Worm (Caenorhabditis elegans) whole organism, late embryonic: ENCODE results near the gene srh-76.

Source experiments
- C08G9.2 ChIP-seq: sonication (generic microtip); optimal IDR thresholded peaks from 2 replicates; lab custom pipeline; 2016; ENCODE audit warnings: mild to moderate bottlenecking, missing genetic modification characterization, moderate library complexity, missing compliant biosample characterization
- C38D4.7 ChIP-seq: fragments of 200-800 bp; sonication (Bioruptor generic); optimal IDR thresholded peaks from 2 replicates; lab custom pipeline; 2018; ENCODE audit warnings: mild to moderate bottlenecking, missing genetic modification characterization, moderate library complexity, missing compliant biosample characterization
- Y22D7AL.16 ChIP-seq: sonication (generic microtip); optimal IDR thresholded peaks from 2 replicates; lab custom pipeline; 2016; ENCODE audit warnings: missing genetic modification characterization, missing compliant biosample characterization
- ahr-1 ChIP-seq: sonication (generic microtip); optimal IDR thresholded peaks from 2 replicates; lab custom pipeline; 2016; ENCODE audit warnings: missing genetic modification characterization, missing compliant biosample characterization
- ama-1 ChIP-seq: fragments of 150-350 bp; optimal IDR thresholded peaks from 2 replicates; lab custom pipeline; 2014
- ceh-2 ChIP-seq: sonication (generic microtip); optimal IDR thresholded peaks from 2 replicates; lab custom pipeline; 2016; ENCODE audit warnings: missing genotype, missing genetic modification characterization, missing compliant biosample characterization
- ceh-22 ChIP-seq: sonication (generic microtip); optimal IDR thresholded peaks from 2 replicates; lab custom pipeline; 2017; ENCODE audit warnings: missing biosample characterization, missing genetic modification characterization
- ceh-24 ChIP-seq: sonication (generic microtip); optimal IDR thresholded peaks from 2 replicates; lab custom pipeline; 2016; ENCODE audit warnings: mild to moderate bottlenecking, missing genetic modification characterization, missing compliant biosample characterization
- ceh-31 ChIP-seq: sonication (generic microtip); optimal IDR thresholded peaks from 2 replicates; lab custom pipeline; 2016; ENCODE audit warnings: missing genetic modification characterization, missing compliant biosample characterization
- ceh-34 ChIP-seq: sonication (generic microtip); optimal IDR thresholded peaks from 2 replicates; lab custom pipeline; 2016; ENCODE audit warnings: mild to moderate bottlenecking, missing genetic modification characterization, missing compliant biosample characterization
- ceh-45 ChIP-seq: fragments of 200-800 bp; sonication (Bioruptor generic); IDR thresholded peaks from 2 replicates; pipeline ENCODE4 v1.3.6; 2022; ENCODE audit warnings: missing genetic modification reagents, missing genetic modification characterization, missing compliant biosample characterization
- ceh-48 ChIP-seq: sonication (generic microtip); optimal IDR thresholded peaks from 2 replicates; lab custom pipeline; 2016; ENCODE audit warnings: missing genetic modification characterization, inconsistent platforms, missing compliant biosample characterization
- ceh-6 ChIP-seq: fragments of 200-800 bp; sonication (Bioruptor generic); optimal IDR thresholded peaks from 2 replicates; lab custom pipeline; 2018; ENCODE audit warnings: mild to moderate bottlenecking, missing genetic modification characterization, missing compliant biosample characterization
- dve-1 ChIP-seq: sonication (generic microtip); optimal IDR thresholded peaks from 2 replicates; lab custom pipeline; 2017; ENCODE audit warnings: antibody characterized with exemption, mild to moderate bottlenecking, missing genetic modification characterization, missing compliant biosample characterization
- ets-4 ChIP-seq: sonication (generic microtip); optimal IDR thresholded peaks from 2 replicates; lab custom pipeline; 2016; ENCODE audit warnings: missing genetic modification characterization, missing compliant biosample characterization
- gmeb-2 ChIP-seq: sonication (generic microtip); optimal IDR thresholded peaks from 2 replicates; lab custom pipeline; 2016; ENCODE audit warnings: missing genetic modification characterization, inconsistent platforms, missing compliant biosample characterization
- hlh-15 ChIP-seq: sonication (generic microtip); optimal IDR thresholded peaks from 2 replicates; lab custom pipeline; 2016; ENCODE audit warnings: missing genetic modification characterization, missing compliant biosample characterization
- hlh-30 ChIP-seq: sonication (generic microtip); optimal IDR thresholded peaks from 2 replicates; lab custom pipeline; 2017; ENCODE audit warnings: antibody characterized with exemption, missing genetic modification characterization, missing compliant biosample characterization; ENCODE audit not compliant: insufficient read depth
- lin-11 ChIP-seq: fragments of 200-800 bp; sonication (Bioruptor generic); optimal IDR thresholded peaks from 2 replicates; lab custom pipeline; 2018; ENCODE audit warnings: mild to moderate bottlenecking, missing genetic modification characterization, missing compliant biosample characterization
- madf-2 ChIP-seq: sonication (generic microtip); optimal IDR thresholded peaks from 2 replicates; lab custom pipeline; 2017; ENCODE audit warnings: missing genetic modification characterization, missing compliant biosample characterization
- mec-3 ChIP-seq: sonication (generic microtip); optimal IDR thresholded peaks from 2 replicates; lab custom pipeline; 2016; ENCODE audit warnings: borderline replicate concordance, missing genetic modification characterization, missing compliant biosample characterization
- nfya-1 ChIP-seq: sonication (generic microtip); optimal IDR thresholded peaks from 2 replicates; lab custom pipeline; 2017; ENCODE audit warnings: missing genetic modification characterization, mild to moderate bottlenecking, missing compliant biosample characterization, antibody characterized with exemption, moderate library complexity
- nhr-232 ChIP-seq: sonication (generic microtip); optimal IDR thresholded peaks from 2 replicates; lab custom pipeline; 2016; ENCODE audit warnings: missing genetic modification characterization, missing compliant biosample characterization
- odd-2 ChIP-seq: sonication (generic microtip); optimal IDR thresholded peaks from 2 replicates; lab custom pipeline; 2017; ENCODE audit warnings: antibody characterized with exemption, mild to moderate bottlenecking, missing genetic modification characterization, missing compliant biosample characterization
- pax-1 ChIP-seq: fragments of 150-350 bp; optimal IDR thresholded peaks from 2 replicates; lab custom pipeline; 2014; ENCODE audit warnings: missing biosample characterization, missing genetic modification characterization
- pha-2 ChIP-seq: sonication (generic microtip); optimal IDR thresholded peaks from 2 replicates; lab custom pipeline; 2017; ENCODE audit warnings: mild to moderate bottlenecking, missing genetic modification characterization, missing compliant biosample characterization
- sox-2 ChIP-seq: fragments of 200-800 bp; sonication (Bioruptor generic); IDR thresholded peaks from 2 replicates; pipeline ENCODE4 v1.3.6; 2022; ENCODE audit warnings: missing genetic modification reagents, missing genetic modification characterization, missing compliant biosample characterization
- sox-4 ChIP-seq: sonication (generic microtip); optimal IDR thresholded peaks from 2 replicates; lab custom pipeline; 2017; ENCODE audit warnings: mild to moderate bottlenecking, missing genetic modification characterization, inconsistent platforms, missing compliant biosample characterization
- tbx-2 ChIP-seq: sonication (generic microtip); optimal IDR thresholded peaks from 2 replicates; lab custom pipeline; 2016; ENCODE audit warnings: missing genetic modification characterization, missing compliant biosample characterization
- unc-3 ChIP-seq, 2 experiments: fragments of 200-800 bp in 1 of 2; sonication (Bioruptor generic) in 1 of 2; sonication (generic microtip) in 1 of 2; conservative IDR thresholded peaks in 1 of 2; optimal IDR thresholded peaks in 1 of 2; 2 replicates each; pipeline versions ENCODE4 v1.3.6 to Lab custom; 2016 to 2022; ENCODE audit warnings: missing compliant biosample characterization in 2 of 2, missing genetic modification characterization in 2 of 2, missing genetic modification reagents in 1 of 2
- unc-42 ChIP-seq: sonication (generic microtip); optimal IDR thresholded peaks from 2 replicates; lab custom pipeline; 2016; ENCODE audit warnings: missing genotype, missing genetic modification characterization, missing compliant biosample characterization
- unc-55 ChIP-seq: sonication (generic microtip); optimal IDR thresholded peaks from 2 replicates; lab custom pipeline; 2017; ENCODE audit warnings: missing biosample characterization, missing genetic modification reagents, missing genetic modification characterization

srh-76 gene

ce11 chrV:5831253-5831652, 2.4 kb upstream of the srh-76 start:
- TF ChIP-seq odd-2 (tag; lab: Kevin White, UChicago) (no peak), tbx-2 (tag; lab: Kevin White, UChicago) (no peak), ceh-24 (tag; lab: Kevin White, UChicago) (no peak), nhr-232 (tag; lab: Kevin White, UChicago) (no peak), ceh-45 (GFP tag; lab: Robert Waterston, UW) (no peak)
- TF ChIP-seq, all 69 proteins: peak for 0

- TF ChIP-seq ahr-1 = no peak
- peak; percentile 51 for TF ChIP-seq ama-1
Measured at ce11 chrV:5832799-5833198, 832 bp upstream of the srh-76 start.

- TF ChIP-seq pax-1 (no peak), madf-2 (tag; lab: Kevin White, UChicago) (no peak), ceh-6 (GFP tag; lab: Kevin White, UChicago) (no peak), mec-3 (no peak), Y22D7AL.16 (tag; lab: Kevin White, UChicago) (no peak), unc-55 (GFP tag; lab: Kevin White, UChicago) (no peak), ceh-2 (tag; lab: Kevin White, UChicago) (no peak), pha-2 (tag; lab: Kevin White, UChicago) (no peak), hlh-30 (tag; lab: Kevin White, UChicago) (no peak), gmeb-2 (tag; lab: Kevin White, UChicago) (no peak), ceh-48 (tag; lab: Kevin White, UChicago) (no peak), unc-3 (GFP tag; conservative IDR thresholded peaks at IDR 0.05; lab: Robert Waterston, UW) (no peak), unc-3 (tag; optimal IDR thresholded peaks at IDR 0.05; lab: Kevin White, UChicago) (no peak), ceh-31 (tag; lab: Kevin White, UChicago) (no peak), unc-42 (tag; lab: Kevin White, UChicago) (no peak)
Measured at ce11 chrV:5835397-5835796, 1.8 kb downstream of the srh-76 start.

ce11 chrV:5835979-5836615, 2.5 kb downstream of the srh-76 start:
- no peak for TF ChIP-seq Y22D7AL.16 (tag; lab: Kevin White, UChicago)
- TF ChIP-seq mec-3 = peak; percentile 64
- peak; percentile 1 for TF ChIP-seq C08G9.2 (tag; lab: Kevin White, UChicago)
- TF ChIP-seq ceh-34 (tag; lab: Kevin White, UChicago) = peak; percentile 17
- no peak for TF ChIP-seq ama-1

- no peak for TF ChIP-seq pax-1
- TF ChIP-seq unc-3 (GFP tag; conservative IDR thresholded peaks at IDR 0.05; lab: Robert Waterston, UW) = no peak
- no peak for TF ChIP-seq unc-3 (tag; optimal IDR thresholded peaks at IDR 0.05; lab: Kevin White, UChicago)
- TF ChIP-seq nfya-1 (tag; lab: Kevin White, UChicago) = no peak
- no peak for TF ChIP-seq ceh-48 (tag; lab: Kevin White, UChicago)
- TF ChIP-seq C38D4.7 (GFP tag; lab: Kevin White, UChicago) = no peak
- no peak for TF ChIP-seq sox-2
- no peak for TF ChIP-seq ceh-22
- no peak for TF ChIP-seq lin-11 (tag; lab: Kevin White, UChicago)
- TF ChIP-seq hlh-15 (tag; lab: Kevin White, UChicago) = no peak
- no peak for TF ChIP-seq sox-4 (tag; lab: Kevin White, UChicago)
- no peak for TF ChIP-seq dve-1
- no peak for TF ChIP-seq unc-42 (tag; lab: Kevin White, UChicago)
- no peak for TF ChIP-seq ets-4 (tag; lab: Kevin White, UChicago)
- TF ChIP-seq, all 69 proteins: peak for 0
Measured at ce11 chrV:5836616-5836982, 3.0 kb downstream of the srh-76 start, which contains the start of gene col-140. Gene col-140 (minus strand): TSS chrV:5836834.
